Worm (Caenorhabditis elegans) whole organism, early embryonic: Measurements from ENCODE around the gene srw-117.
"Not testable (repeated sequence)": the region's sequence is repeated elsewhere in the genome, so short reads cannot be mapped to it uniquely, and the experiment has no call there.

Experiments used
- B0310.2 ChIP-seq: sonication (generic microtip); optimal IDR thresholded peaks from 2 replicates; lab custom pipeline; 2016; ENCODE audit warnings: mild to moderate bottlenecking, missing genetic modification characterization, missing compliant biosample characterization
- F13C5.2 ChIP-seq: sonication (generic microtip); optimal IDR thresholded peaks from 2 replicates; lab custom pipeline; 2017; ENCODE audit warnings: mild to moderate bottlenecking, missing genetic modification characterization, inconsistent platforms, missing compliant biosample characterization
- aly-1 ChIP-seq: sonication (generic microtip); optimal IDR thresholded peaks from 2 replicates; lab custom pipeline; 2016; ENCODE audit warnings: missing genetic modification characterization, missing compliant biosample characterization
- ama-1 ChIP-seq: fragments of 150-350 bp; optimal IDR thresholded peaks from 2 replicates; lab custom pipeline; 2014
- ceh-13 ChIP-seq: fragments of 200-800 bp; sonication (Bioruptor generic); optimal IDR thresholded peaks from 2 replicates; lab custom pipeline; 2018; ENCODE audit warnings: mild to moderate bottlenecking, missing genetic modification characterization, missing compliant biosample characterization
- ceh-36 ChIP-seq: sonication (generic microtip); optimal IDR thresholded peaks from 2 replicates; lab custom pipeline; 2016; ENCODE audit warnings: missing genetic modification characterization, inconsistent platforms, missing compliant biosample characterization
- ets-7 ChIP-seq: sonication (generic microtip); optimal IDR thresholded peaks from 2 replicates; lab custom pipeline; 2016; ENCODE audit warnings: missing genotype, missing genetic modification characterization, missing compliant biosample characterization
- flt-1 ChIP-seq: fragments of 200-800 bp; sonication (Bioruptor generic); IDR thresholded peaks from 2 replicates; pipeline ENCODE4 v1.3.6; 2022; ENCODE audit warnings: missing genetic modification characterization, missing compliant biosample characterization
- hmbx-1 ChIP-seq: sonication (generic microtip); optimal IDR thresholded peaks from 2 replicates; lab custom pipeline; 2016; ENCODE audit warnings: mild to moderate bottlenecking, missing genetic modification characterization, missing compliant biosample characterization
- hmg-4 ChIP-seq: fragments of 200-800 bp; sonication (Bioruptor generic); optimal IDR thresholded peaks from 2 replicates; lab custom pipeline; 2018; ENCODE audit warnings: mild to moderate bottlenecking, missing genetic modification characterization, missing compliant biosample characterization
- hnd-1 ChIP-seq: sonication (generic microtip); optimal IDR thresholded peaks from 2 replicates; lab custom pipeline; 2016; ENCODE audit warnings: missing genetic modification characterization, missing compliant biosample characterization
- pes-1 ChIP-seq: fragments of 200-800 bp; sonication (Bioruptor generic); IDR thresholded peaks from 2 replicates; pipeline ENCODE4 v1.3.6; 2022; ENCODE audit warnings: missing genetic modification reagents, missing genetic modification characterization, missing compliant biosample characterization
- scrt-1 ChIP-seq: fragments of 200-800 bp; sonication (Bioruptor generic); IDR thresholded peaks from 2 replicates; pipeline ENCODE4 v1.3.6; 2022; ENCODE audit warnings: missing genetic modification characterization, missing compliant biosample characterization
- sea-1 ChIP-seq: fragments of 200-800 bp; sonication (Bioruptor generic); conservative IDR thresholded peaks from 2 replicates; pipeline ENCODE4 v1.3.6; 2022; ENCODE audit warnings: missing genetic modification characterization, missing compliant biosample characterization
- tbx-11 ChIP-seq: fragments of 200-800 bp; sonication (Bioruptor generic); IDR thresholded peaks from 2 replicates; pipeline ENCODE4 v1.3.6; 2022; ENCODE audit warnings: missing genetic modification characterization, missing compliant biosample characterization
- tbx-37 ChIP-seq: fragments of 200-800 bp; sonication (Bioruptor generic); conservative IDR thresholded peaks from 2 replicates; pipeline ENCODE4 v1.3.6; 2022; ENCODE audit warnings: missing genetic modification reagents, missing genetic modification characterization, missing compliant biosample characterization
- tra-4 ChIP-seq: sonication (generic microtip); optimal IDR thresholded peaks from 2 replicates; lab custom pipeline; 2017; ENCODE audit warnings: missing genetic modification characterization, missing compliant biosample characterization

srw-117 gene

ce11 chrV:2958202-2958601 lies 25.0 kb downstream of the srw-117 start, which contains the start of gene srw-142:
Gene srw-142, minus strand, starts transcription at chrV:2958302.
- no peak for TF ChIP-seq scrt-1 (GFP tag; lab: Robert Waterston, UW)
- TF ChIP-seq pes-1: no peak
- no peak for TF ChIP-seq hnd-1 (tag; lab: Kevin White, UChicago)
- TF ChIP-seq ama-1 (lab: Kevin White, UChicago): no peak
- TF ChIP-seq hmbx-1 (tag; lab: Kevin White, UChicago): no peak
- TF ChIP-seq ceh-36 (tag; lab: Kevin White, UChicago): no peak

- not testable (repeated sequence) for TF ChIP-seq aly-1 (tag; lab: Kevin White, UChicago); tbx-11 (GFP tag; lab: Robert Waterston, UW); ets-7 (tag; lab: Kevin White, UChicago)
Measured at ce11 chrV:2955342-2955741, 27.9 kb downstream of the srw-117 start, which contains the start of gene srh-248. Gene srh-248, minus strand, starts transcription at chrV:2955442.

- TF ChIP-seq flt-1 (GFP tag; lab: Robert Waterston, UW); hmg-4 (GFP tag; lab: Kevin White, UChicago); scrt-1 (GFP tag; lab: Robert Waterston, UW): not testable (repeated sequence)
Measured at ce11 chrV:2952102-2952501, 31.1 kb downstream of the srw-117 start, which contains the start of gene srw-122. Gene srw-122, minus strand, starts transcription at chrV:2952202.

ce11 chrV:2945602-2946001 lies 37.6 kb downstream of the srw-117 start, which contains the start of gene srh-87:
Gene srh-87, minus strand, starts transcription at chrV:2945702.
- no peak for TF ChIP-seq B0310.2 (tag; lab: Kevin White, UChicago)
- TF ChIP-seq hnd-1 (tag; lab: Kevin White, UChicago): no peak
- TF ChIP-seq tra-4 (tag; lab: Kevin White, UChicago): no peak
- TF ChIP-seq ama-1 (lab: Kevin White, UChicago): no peak
- no peak for TF ChIP-seq hmg-4 (GFP tag; lab: Kevin White, UChicago)
- no peak for TF ChIP-seq F13C5.2 (tag; lab: Kevin White, UChicago)
- no peak for TF ChIP-seq scrt-1 (GFP tag; lab: Robert Waterston, UW)
- TF ChIP-seq flt-1 (GFP tag; lab: Robert Waterston, UW): no peak
- no peak for TF ChIP-seq hmbx-1 (tag; lab: Kevin White, UChicago)
- no peak for TF ChIP-seq tbx-11 (GFP tag; lab: Robert Waterston, UW)
- no peak for TF ChIP-seq aly-1 (tag; lab: Kevin White, UChicago)
- no peak for TF ChIP-seq tbx-37
- no peak for TF ChIP-seq ets-7 (tag; lab: Kevin White, UChicago)

ce11 chrV:2943859-2944258 lies 39.4 kb downstream of the srw-117 start, which contains the start of gene srw-137:
Gene srw-137, minus strand, starts transcription at chrV:2943959.
- TF ChIP-seq aly-1 (tag; lab: Kevin White, UChicago): no peak

- TF ChIP-seq ceh-13 (GFP tag; lab: Kevin White, UChicago) (no peak), hmbx-1 (tag; lab: Kevin White, UChicago) (no peak), ceh-36 (tag; lab: Kevin White, UChicago) (no peak), sea-1 (GFP tag; lab: Robert Waterston, UW) (no peak), scrt-1 (GFP tag; lab: Robert Waterston, UW) (no peak), pes-1 (no peak), tbx-11 (GFP tag; lab: Robert Waterston, UW) (no peak), hmg-4 (GFP tag; lab: Kevin White, UChicago) (no peak), tra-4 (tag; lab: Kevin White, UChicago) (no peak), ets-7 (tag; lab: Kevin White, UChicago) (no peak), F13C5.2 (tag; lab: Kevin White, UChicago) (no peak), aly-1 (tag; lab: Kevin White, UChicago) (no peak), hnd-1 (tag; lab: Kevin White, UChicago) (no peak), tbx-37 (no peak), ama-1 (lab: Kevin White, UChicago) (no peak), flt-1 (GFP tag; lab: Robert Waterston, UW) (no peak), B0310.2 (tag; lab: Kevin White, UChicago) (no peak)
Measured at ce11 chrV:2942247-2942646, 41.0 kb downstream of the srw-117 start.

ce11 chrV:2941405-2941804 lies 41.8 kb downstream of the srw-117 start, which contains the start of gene srw-143:
Gene srw-143, minus strand, starts transcription at chrV:2941505.
- TF ChIP-seq B0310.2 (tag; lab: Kevin White, UChicago) (no peak), sea-1 (GFP tag; lab: Robert Waterston, UW) (no peak), tbx-11 (GFP tag; lab: Robert Waterston, UW) (no peak), tra-4 (tag; lab: Kevin White, UChicago) (no peak), ama-1 (lab: Kevin White, UChicago) (no peak), flt-1 (GFP tag; lab: Robert Waterston, UW) (no peak), scrt-1 (GFP tag; lab: Robert Waterston, UW) (no peak), hnd-1 (tag; lab: Kevin White, UChicago) (no peak), tbx-37 (no peak), F13C5.2 (tag; lab: Kevin White, UChicago) (no peak), aly-1 (tag; lab: Kevin White, UChicago) (no peak), pes-1 (no peak), ceh-13 (GFP tag; lab: Kevin White, UChicago) (no peak), ceh-36 (tag; lab: Kevin White, UChicago) (no peak), ets-7 (tag; lab: Kevin White, UChicago) (no peak), hmg-4 (GFP tag; lab: Kevin White, UChicago) (no peak), hmbx-1 (tag; lab: Kevin White, UChicago) (no peak)

ce11 chrV:2938497-2938896 lies 44.8 kb downstream of the srw-117 start, which contains the start of gene srw-141:
Gene srw-141, minus strand, starts transcription at chrV:2938597.
- TF ChIP-seq tbx-11 (GFP tag; lab: Robert Waterston, UW) (no peak), hmg-4 (GFP tag; lab: Kevin White, UChicago) (no peak), ama-1 (lab: Kevin White, UChicago) (no peak), flt-1 (GFP tag; lab: Robert Waterston, UW) (no peak), tra-4 (tag; lab: Kevin White, UChicago) (no peak)
